Worm (Caenorhabditis elegans) whole organism, L2 larva: ENCODE data around the gene glb-20.

Experiments
- C34F6.9 ChIP-seq: fragments of 150-350 bp; optimal IDR thresholded peaks from 2 replicates; lab custom pipeline; 2014; ENCODE audit warnings: missing biosample characterization, missing genetic modification characterization
- F13H6.1 ChIP-seq: sonication (generic microtip); optimal IDR thresholded peaks from 2 replicates; lab custom pipeline; 2016; ENCODE audit warnings: missing genetic modification characterization, missing compliant biosample characterization
- Y55F3AM.14 ChIP-seq: fragments of 200-800 bp; sonication (Bioruptor generic); optimal IDR thresholded peaks from 2 replicates; lab custom pipeline; 2018; ENCODE audit warnings: mild to moderate bottlenecking, missing genetic modification characterization, missing compliant biosample characterization
- ZK546.5 ChIP-seq: sonication (generic microtip); optimal IDR thresholded peaks from 2 replicates; lab custom pipeline; 2017; ENCODE audit warnings: missing biosample characterization, missing genetic modification characterization
- alr-1 ChIP-seq: fragments of 150-350 bp; optimal IDR thresholded peaks from 2 replicates; lab custom pipeline; 2014; ENCODE audit warnings: missing biosample characterization, missing genetic modification characterization
- aly-2 ChIP-seq: fragments of 150-350 bp; optimal IDR thresholded peaks from 2 replicates; lab custom pipeline; 2014; ENCODE audit warnings: missing biosample characterization, missing genetic modification characterization
- ama-1 ChIP-seq: fragments of 150-350 bp; optimal IDR thresholded peaks from 2 replicates; lab custom pipeline; 2018; ENCODE audit warnings: inconsistent platforms
- blmp-1 ChIP-seq: sonication (generic microtip); optimal IDR thresholded peaks from 2 replicates; lab custom pipeline; 2017; ENCODE audit warnings: missing genetic modification characterization, mild to moderate bottlenecking, missing compliant biosample characterization, antibody characterized with exemption, moderate library complexity; ENCODE audit not compliant: insufficient read depth
- ceh-16 ChIP-seq: fragments of 150-350 bp; optimal IDR thresholded peaks from 2 replicates; lab custom pipeline; 2014; ENCODE audit warnings: missing biosample characterization, missing genetic modification characterization
- ceh-82 ChIP-seq: fragments of 150-350 bp; optimal IDR thresholded peaks from 2 replicates; lab custom pipeline; 2014; ENCODE audit warnings: missing biosample characterization, missing genetic modification characterization
- crh-2 ChIP-seq: sonication (generic microtip); optimal IDR thresholded peaks from 2 replicates; lab custom pipeline; 2017; ENCODE audit warnings: missing biosample characterization, missing genetic modification characterization
- dmd-4 ChIP-seq: sonication (generic microtip); optimal IDR thresholded peaks from 2 replicates; lab custom pipeline; 2017; ENCODE audit warnings: missing biosample characterization, missing genetic modification characterization
- egl-27 ChIP-seq: sonication (generic microtip); optimal IDR thresholded peaks from 3 replicates; lab custom pipeline; 2017; ENCODE audit warnings: missing biosample characterization, missing genetic modification reagents, missing genetic modification characterization
- elt-1 ChIP-seq: fragments of 150-350 bp; optimal IDR thresholded peaks from 2 replicates; lab custom pipeline; 2014; ENCODE audit warnings: missing biosample characterization, missing genetic modification characterization
- elt-3 ChIP-seq: sonication (generic microtip); optimal IDR thresholded peaks from 2 replicates; lab custom pipeline; 2017; ENCODE audit warnings: missing biosample characterization, missing genetic modification characterization
- fos-1 ChIP-seq: fragments of 150-350 bp; optimal IDR thresholded peaks from 2 replicates; lab custom pipeline; 2014; ENCODE audit warnings: missing biosample characterization, missing genetic modification characterization
- gmeb-1 ChIP-seq: fragments of 150-350 bp; optimal IDR thresholded peaks from 2 replicates; lab custom pipeline; 2014; ENCODE audit warnings: missing biosample characterization, missing genetic modification characterization
- lin-11 ChIP-seq: fragments of 150-350 bp; sonication (generic microtip); optimal IDR thresholded peaks from 2 replicates; lab custom pipeline; 2014; ENCODE audit warnings: missing biosample characterization, missing genetic modification characterization, inconsistent platforms, mixed read lengths
- lin-13 ChIP-seq: fragments of 150-350 bp; optimal IDR thresholded peaks from 2 replicates; lab custom pipeline; 2014; ENCODE audit warnings: missing biosample characterization, missing genetic modification reagents, missing genetic modification characterization
- lin-39 ChIP-seq: fragments of 150-350 bp; optimal IDR thresholded peaks from 2 replicates; lab custom pipeline; 2014; ENCODE audit warnings: missing biosample characterization, missing genetic modification reagents, missing genetic modification characterization
- lsy-2 ChIP-seq, 2 experiments: fragments of 150-350 bp in 1 of 2; sonication (generic microtip) in 1 of 2; optimal IDR thresholded peaks; 2 replicates each; lab custom pipeline; 2014 to 2017; ENCODE audit warnings: missing biosample characterization in 2 of 2, missing genetic modification characterization in 2 of 2
- mab-5 ChIP-seq: fragments of 150-350 bp; optimal IDR thresholded peaks from 2 replicates; lab custom pipeline; 2014; ENCODE audit warnings: missing biosample characterization, missing genetic modification characterization
- mbf-1 ChIP-seq: sonication (generic microtip); optimal IDR thresholded peaks from 2 replicates; lab custom pipeline; 2017; ENCODE audit warnings: missing biosample characterization, missing genetic modification characterization
- mdl-1 ChIP-seq, 2 experiments: fragments of 150-350 bp in 1 of 2; sonication (generic microtip) in 1 of 2; optimal IDR thresholded peaks; 2 replicates each; lab custom pipeline; 2017; ENCODE audit warnings: missing biosample characterization in 2 of 2, missing genetic modification characterization in 2 of 2
- nhr-11 ChIP-seq: fragments of 150-350 bp; optimal IDR thresholded peaks from 2 replicates; lab custom pipeline; 2014; ENCODE audit warnings: missing biosample characterization, missing genetic modification characterization
- nhr-12 ChIP-seq: fragments of 150-350 bp; optimal IDR thresholded peaks from 2 replicates; lab custom pipeline; 2014; ENCODE audit warnings: missing biosample characterization, missing genetic modification characterization
- nhr-129 ChIP-seq: fragments of 150-350 bp; optimal IDR thresholded peaks from 2 replicates; lab custom pipeline; 2014; ENCODE audit warnings: missing biosample characterization, missing genetic modification characterization
- nhr-21 ChIP-seq: fragments of 150-350 bp; optimal IDR thresholded peaks from 2 replicates; lab custom pipeline; 2014; ENCODE audit warnings: missing biosample characterization, missing genetic modification characterization
- nhr-23 ChIP-seq: fragments of 150-350 bp; optimal IDR thresholded peaks from 2 replicates; lab custom pipeline; 2014; ENCODE audit warnings: missing biosample characterization, missing genetic modification reagents, missing genetic modification characterization
- nhr-237 ChIP-seq: fragments of 150-350 bp; optimal IDR thresholded peaks from 2 replicates; lab custom pipeline; 2014; ENCODE audit warnings: missing biosample characterization, missing genetic modification characterization
- nhr-25 ChIP-seq: fragments of 150-350 bp; sonication (generic microtip); optimal IDR thresholded peaks from 3 replicates; lab custom pipeline; 2014; ENCODE audit warnings: missing biosample characterization, missing genetic modification characterization
- nhr-6 ChIP-seq: fragments of 150-350 bp; optimal IDR thresholded peaks from 2 replicates; lab custom pipeline; 2014; ENCODE audit warnings: missing biosample characterization, missing genetic modification characterization
- nhr-77 ChIP-seq: fragments of 150-350 bp; optimal IDR thresholded peaks from 2 replicates; lab custom pipeline; 2014; ENCODE audit warnings: missing biosample characterization, missing genetic modification characterization
- peb-1 ChIP-seq: fragments of 150-350 bp; optimal IDR thresholded peaks from 2 replicates; lab custom pipeline; 2014; ENCODE audit warnings: missing biosample characterization, missing genetic modification characterization
- sem-4 ChIP-seq: fragments of 150-350 bp; optimal IDR thresholded peaks from 2 replicates; lab custom pipeline; 2014; ENCODE audit warnings: missing biosample characterization, missing genetic modification reagents, missing genetic modification characterization
- skn-1 ChIP-seq: sonication (generic microtip); optimal IDR thresholded peaks from 2 replicates; lab custom pipeline; 2017; ENCODE audit warnings: missing biosample characterization, missing genetic modification characterization
- sma-9 ChIP-seq, 2 experiments: fragments of 150-350 bp in 1 of 2; sonication (generic microtip) in 1 of 2; optimal IDR thresholded peaks; 2 replicates each; lab custom pipeline; 2014 to 2016; ENCODE audit warnings: missing genetic modification characterization in 2 of 2, mild to moderate bottlenecking in 1 of 2, missing biosample characterization in 1 of 2, missing compliant biosample characterization in 1 of 2, missing genetic modification reagents in 1 of 2, moderate library complexity in 1 of 2
- snpc-4 ChIP-seq: fragments of 150-350 bp; optimal IDR thresholded peaks from 2 replicates; lab custom pipeline; 2014; ENCODE audit warnings: missing biosample characterization, missing genetic modification characterization
- unc-39 ChIP-seq: fragments of 150-350 bp; optimal IDR thresholded peaks from 2 replicates; lab custom pipeline; 2014; ENCODE audit warnings: missing biosample characterization, missing genetic modification characterization
- unc-55 ChIP-seq: fragments of 150-350 bp; sonication (generic microtip); optimal IDR thresholded peaks from 3 replicates; lab custom pipeline; 2014; ENCODE audit warnings: missing biosample characterization, missing genetic modification reagents, missing genetic modification characterization
- zag-1 ChIP-seq: fragments of 150-350 bp; optimal IDR thresholded peaks from 2 replicates; lab custom pipeline; 2014; ENCODE audit warnings: missing biosample characterization, missing genetic modification characterization
- ztf-1 ChIP-seq: fragments of 200-800 bp; sonication (Bioruptor generic); conservative IDR thresholded peaks from 2 replicates; pipeline ENCODE4 v1.3.6; 2022; ENCODE audit warnings: missing genetic modification characterization, missing compliant biosample characterization
- ztf-4 ChIP-seq: fragments of 150-350 bp; optimal IDR thresholded peaks from 2 replicates; lab custom pipeline; 2014; ENCODE audit warnings: missing biosample characterization, missing genetic modification characterization

Gene glb-20

ce11 chrX:13525094-13525493 is 30.9 kb downstream of the glb-20 start:
- TF ChIP-seq elt-3 (tag; lab: Kevin White, UChicago) (no peak), fos-1 (no peak), ztf-1 (GFP tag; lab: Robert Waterston, UW) (no peak), gmeb-1 (no peak), sem-4 (tag; lab: Kevin White, UChicago) (no peak), mdl-1 (tag; optimal IDR thresholded peaks at IDR 0.05; lab: Kevin White, UChicago) (no peak), nhr-6 (tag; lab: Kevin White, UChicago) (no peak), alr-1 (no peak), ceh-16 (tag; lab: Kevin White, UChicago) (no peak), ZK546.5 (tag; lab: Kevin White, UChicago) (no peak), unc-39 (tag; lab: Kevin White, UChicago) (no peak), nhr-11 (tag; lab: Kevin White, UChicago) (no peak), C34F6.9 (tag; lab: Kevin White, UChicago) (no peak), nhr-25 (tag; lab: Kevin White, UChicago) (no peak), sma-9 (GFP tag; optimal IDR thresholded peaks at IDR 0.05; lab: Kevin White, UChicago) (no peak), sma-9 (tag; optimal IDR thresholded peaks at IDR 0.05; lab: Kevin White, UChicago) (no peak), crh-2 (no peak), ama-1 (no peak), peb-1 (tag; lab: Kevin White, UChicago) (no peak), unc-55 (GFP tag; lab: Kevin White, UChicago) (no peak)

ce11 chrX:13518861-13519713 is 36.9 kb downstream of the glb-20 start, which contains the start of the genes cdk-4 and F18H3.1:
TSS of gene cdk-4 (minus strand) at chrX:13518911.
TSS of gene F18H3.1 (plus strand) at chrX:13519663.
- TF ChIP-seq blmp-1 (tag; lab: Kevin White, UChicago) (no peak), lsy-2 (tag; optimal IDR thresholded peaks at IDR 0.05; lab: Kevin White, UChicago) (peak in 1 of 2 experiments; percentile 52), unc-55 (GFP tag; lab: Kevin White, UChicago) (peak; percentile 94), lin-39 (tag; lab: Kevin White, UChicago) (no peak), sma-9 (GFP tag; optimal IDR thresholded peaks at IDR 0.05; lab: Kevin White, UChicago) (no peak), sma-9 (tag; optimal IDR thresholded peaks at IDR 0.05; lab: Kevin White, UChicago) (no peak), ceh-16 (tag; lab: Kevin White, UChicago) (peak; percentile 29), elt-1 (no peak), ceh-82 (tag; lab: Kevin White, UChicago) (no peak), crh-2 (peak; percentile 56), aly-2 (tag; lab: Kevin White, UChicago) (no peak), nhr-129 (tag; lab: Kevin White, UChicago) (peak; percentile 77), mdl-1 (tag; optimal IDR thresholded peaks at IDR 0.05; lab: Kevin White, UChicago) (no peak), egl-27 (tag; lab: Kevin White, UChicago) (no peak), F13H6.1 (tag; lab: Kevin White, UChicago) (peak; percentile 15), lin-13 (GFP tag; lab: Kevin White, UChicago) (peak; percentile 12), C34F6.9 (tag; lab: Kevin White, UChicago) (peak; percentile 81), gmeb-1 (no peak), sem-4 (tag; lab: Kevin White, UChicago) (peak; percentile 52), zag-1 (tag; lab: Kevin White, UChicago) (peak; percentile 1), ZK546.5 (tag; lab: Kevin White, UChicago) (no peak), nhr-237 (tag; lab: Kevin White, UChicago) (no peak), nhr-25 (tag; lab: Kevin White, UChicago) (peak; percentile 23), fos-1 (peak; percentile 20)

DNA sequence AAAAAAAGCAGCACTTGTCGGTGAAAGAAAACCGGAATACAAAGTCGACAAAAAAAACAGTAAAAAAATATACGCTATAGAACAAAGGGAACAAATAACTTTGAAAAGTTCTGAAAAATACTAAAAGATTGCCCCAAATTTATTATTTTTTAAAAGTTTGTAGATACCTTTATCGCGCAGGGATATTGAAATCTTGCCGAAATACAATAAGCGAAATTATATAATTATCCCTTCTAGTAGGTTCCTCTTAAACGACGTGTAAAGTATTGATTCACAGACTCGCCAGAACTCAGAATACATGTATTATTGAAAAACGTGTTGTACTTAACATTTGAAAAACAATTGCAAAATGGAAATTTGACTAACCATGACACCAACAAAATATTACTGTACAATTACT is 41.6 kb downstream of the glb-20 start:
- TF ChIP-seq mbf-1 (tag; lab: Kevin White, UChicago) (peak; percentile 67), ztf-1 (GFP tag; lab: Robert Waterston, UW) (no peak), nhr-77 (tag; lab: Kevin White, UChicago) (peak; percentile 87), skn-1 (tag; lab: Kevin White, UChicago) (peak; percentile 88), nhr-12 (tag; lab: Kevin White, UChicago) (peak; percentile 52), sem-4 (tag; lab: Kevin White, UChicago) (peak; percentile 94), unc-55 (GFP tag; lab: Kevin White, UChicago) (peak; percentile 99), egl-27 (tag; lab: Kevin White, UChicago) (peak; percentile 91), nhr-23 (no peak), mab-5 (tag; lab: Kevin White, UChicago) (peak; percentile 86), Y55F3AM.14 (GFP tag; lab: Kevin White, UChicago) (no peak), alr-1 (no peak), snpc-4 (peak; percentile 83), dmd-4 (tag; lab: Kevin White, UChicago) (peak; percentile 78), lin-11 (tag; lab: Kevin White, UChicago) (no peak), nhr-6 (tag; lab: Kevin White, UChicago) (peak; percentile 93), ceh-82 (tag; lab: Kevin White, UChicago) (peak; percentile 34), nhr-25 (tag; lab: Kevin White, UChicago) (peak; percentile 89), lin-13 (GFP tag; lab: Kevin White, UChicago) (peak; percentile 92), sma-9 (GFP tag; optimal IDR thresholded peaks at IDR 0.05; lab: Kevin White, UChicago) (peak; percentile 81), sma-9 (tag; optimal IDR thresholded peaks at IDR 0.05; lab: Kevin White, UChicago) (no peak), ztf-4 (tag; lab: Kevin White, UChicago) (peak; percentile 80), nhr-21 (peak; percentile 96), ceh-16 (tag; lab: Kevin White, UChicago) (peak; percentile 68), ama-1 (no peak), ZK546.5 (tag; lab: Kevin White, UChicago) (peak; percentile 40), mdl-1 (tag; optimal IDR thresholded peaks at IDR 0.05; lab: Kevin White, UChicago) (peak; percentile 30 to 82), C34F6.9 (tag; lab: Kevin White, UChicago) (peak; percentile 96), fos-1 (peak; percentile 82)
